Worm (Caenorhabditis elegans): ENCODE measurements around the gene acr-25.

acr-25 gene

DNA sequence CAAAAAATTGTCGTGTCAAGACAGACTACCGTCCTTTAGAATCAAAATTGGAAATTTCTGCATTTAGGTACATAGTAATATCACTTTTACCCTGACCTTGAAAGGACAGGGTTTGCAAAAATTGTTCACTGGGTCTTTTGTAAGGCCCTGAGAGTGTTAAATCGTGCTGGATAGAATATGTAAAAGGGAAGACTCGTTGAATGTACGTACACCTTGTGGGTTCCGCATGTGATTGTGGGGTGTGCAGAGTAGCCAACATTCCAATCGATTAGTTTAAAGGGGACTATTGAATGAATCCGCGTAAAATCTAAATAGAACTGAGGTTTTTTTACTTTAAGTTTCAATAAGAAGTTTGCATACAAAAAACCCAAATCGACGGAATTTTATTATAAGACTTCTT is 3.5 kb upstream of the acr-25 start:
- no peak for TF ChIP-seq sdc-2 (tag; optimal IDR thresholded peaks at IDR 0.05)
- TF ChIP-seq elt-2 (tag; optimal IDR thresholded peaks at IDR 0.05) = no peak
- no peak for TF ChIP-seq K09A11.1 (tag; optimal IDR thresholded peaks at IDR 0.05; ENCODE audit: insufficient read depth)
- TF ChIP-seq K02D7.2 (tag; optimal IDR thresholded peaks at IDR 0.05) = no peak
- TF ChIP-seq nhr-232 (tag; optimal IDR thresholded peaks at IDR 0.05) = no peak
- TF ChIP-seq ceh-30 (tag; optimal IDR thresholded peaks at IDR 0.05) = no peak
- TF ChIP-seq nhr-11 (tag; optimal IDR thresholded peaks at IDR 0.05) = no peak
- no peak for TF ChIP-seq Y22D7AL.16 (tag; optimal IDR thresholded peaks at IDR 0.05)
- no peak for TF ChIP-seq F13H6.1 (tag; optimal IDR thresholded peaks at IDR 0.05)
- no peak for TF ChIP-seq ceh-6 (GFP tag; optimal IDR thresholded peaks at IDR 0.05)
- no peak for TF ChIP-seq dmd-4 (tag; optimal IDR thresholded peaks at IDR 0.05; ENCODE audit: borderline replicate concordance)
- no peak for TF ChIP-seq ets-4 (tag; optimal IDR thresholded peaks at IDR 0.05)
- TF ChIP-seq lin-11 (tag; optimal IDR thresholded peaks at IDR 0.05) = no peak
- TF ChIP-seq ceh-45 (GFP tag; IDR thresholded peaks at IDR 0.05) = no peak
- TF ChIP-seq hlh-13 (GFP tag; optimal IDR thresholded peaks at IDR 0.05) = no peak
- TF ChIP-seq odd-2 (tag; optimal IDR thresholded peaks at IDR 0.05) = no peak
- no peak for TF ChIP-seq sox-2 (GFP tag; IDR thresholded peaks at IDR 0.05)

DNA sequence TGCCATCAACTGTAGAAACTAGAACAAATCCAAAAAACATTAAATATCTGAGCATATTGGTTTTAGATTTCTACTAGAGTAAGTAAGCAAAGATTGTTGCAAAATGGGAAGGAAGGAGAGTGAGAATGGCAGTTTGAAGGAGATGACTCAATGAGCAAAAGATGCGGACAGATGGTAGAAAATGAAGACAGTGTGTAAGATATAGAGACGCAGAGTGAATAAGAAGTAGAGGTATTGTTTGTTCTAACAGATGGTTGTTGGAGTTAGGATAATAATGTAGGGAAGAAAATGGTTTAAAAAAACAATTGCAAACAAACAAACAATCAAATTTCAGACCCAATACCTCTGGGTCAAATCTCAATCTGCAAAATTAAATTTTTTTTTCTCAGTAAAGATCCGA is 7.1 kb downstream of the acr-25 start, which contains the start of gene tmed-13:
Gene tmed-13, minus strand, starts transcription at position 169 of the 400 bp plus-strand sequence.
- TF ChIP-seq sox-4 (tag; optimal IDR thresholded peaks at IDR 0.05) (no peak), lim-6 (tag; optimal IDR thresholded peaks at IDR 0.05) (no peak), odd-2 (tag; optimal IDR thresholded peaks at IDR 0.05) (no peak), tbx-7 (tag; optimal IDR thresholded peaks at IDR 0.05) (no peak), dve-1 (tag; optimal IDR thresholded peaks at IDR 0.05) (no peak), ceh-2 (tag; optimal IDR thresholded peaks at IDR 0.05) (no peak), npax-4 (tag; optimal IDR thresholded peaks at IDR 0.05) (no peak), fax-1 (tag; optimal IDR thresholded peaks at IDR 0.05) (no peak), fkh-10 (GFP tag; optimal IDR thresholded peaks at IDR 0.05) (no peak), che-1 (tag; optimal IDR thresholded peaks at IDR 0.05) (no peak), unc-42 (tag; optimal IDR thresholded peaks at IDR 0.05) (no peak), sox-2 (GFP tag; IDR thresholded peaks at IDR 0.05) (no peak), elt-2 (tag; optimal IDR thresholded peaks at IDR 0.05) (no peak), hlh-30 (tag; optimal IDR thresholded peaks at IDR 0.05; ENCODE audit: insufficient read depth) (no peak), pha-2 (tag; optimal IDR thresholded peaks at IDR 0.05) (no peak), tbx-2 (tag; optimal IDR thresholded peaks at IDR 0.05) (no peak), pqm-1 (tag; optimal IDR thresholded peaks at IDR 0.05) (no peak), K09A11.1 (tag; optimal IDR thresholded peaks at IDR 0.05; ENCODE audit: insufficient read depth) (no peak), F13H6.1 (tag; optimal IDR thresholded peaks at IDR 0.05) (no peak), hlh-15 (tag; optimal IDR thresholded peaks at IDR 0.05) (no peak)

DNA sequence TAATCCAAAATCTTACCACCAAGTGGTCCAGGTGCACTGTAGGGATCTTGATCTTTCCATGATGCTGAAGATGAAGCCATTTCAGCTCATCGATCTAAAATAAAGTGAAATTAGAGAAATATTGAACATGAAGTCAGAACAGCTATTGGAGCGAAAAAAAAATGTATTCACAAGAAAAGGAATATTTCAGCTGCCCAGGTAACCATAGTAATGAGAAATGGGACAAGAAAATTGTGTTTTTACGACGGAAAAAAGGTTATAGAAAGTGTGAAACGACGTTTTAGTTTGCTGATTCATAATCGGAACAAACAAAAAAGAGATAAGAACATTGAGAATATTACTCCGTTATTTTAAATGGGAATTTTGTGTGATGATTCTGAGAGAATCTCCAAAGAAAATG is 9.0 kb downstream of the acr-25 start, which contains the start of gene Y73B6BL.27:
Gene Y73B6BL.27, minus strand, starts transcription at position 101 of the 400 bp plus-strand sequence.
- TF ChIP-seq unc-86 (tag; optimal IDR thresholded peaks at IDR 0.05) (no peak), sox-4 (tag; optimal IDR thresholded peaks at IDR 0.05) (no peak), syd-9 (tag; optimal IDR thresholded peaks at IDR 0.05) (no peak), odd-2 (tag; optimal IDR thresholded peaks at IDR 0.05) (no peak), che-1 (tag; optimal IDR thresholded peaks at IDR 0.05) (no peak), ceh-22 (tag; optimal IDR thresholded peaks at IDR 0.05) (no peak), pqm-1 (tag; optimal IDR thresholded peaks at IDR 0.05) (no peak)

DNA sequence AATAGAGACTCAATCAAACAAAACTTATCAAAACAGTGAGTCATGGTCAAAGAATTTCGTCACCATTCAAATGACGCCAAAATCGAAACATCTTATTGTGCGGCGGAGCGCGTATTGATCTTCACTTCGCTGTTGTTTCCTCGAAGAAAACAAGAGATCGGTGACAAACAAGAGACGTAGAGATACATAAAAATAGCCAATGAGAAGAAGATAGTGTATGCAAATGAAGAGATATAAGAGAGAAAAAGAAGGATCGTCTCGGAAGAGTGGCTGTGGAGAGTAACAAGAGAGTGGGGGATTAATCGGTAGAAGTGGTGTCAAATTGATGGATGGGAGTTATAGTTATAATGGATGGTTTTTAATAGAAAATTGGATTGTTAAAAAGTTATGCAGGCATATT is 10.6 kb downstream of the acr-25 start:
- TF ChIP-seq dve-1 (tag; optimal IDR thresholded peaks at IDR 0.05) = peak; percentile 20
- no peak for TF ChIP-seq F13H6.1 (tag; optimal IDR thresholded peaks at IDR 0.05)
- TF ChIP-seq ceh-34 (tag; optimal IDR thresholded peaks at IDR 0.05) = peak; percentile 41
- no peak for TF ChIP-seq sox-4 (tag; optimal IDR thresholded peaks at IDR 0.05)
- peak; percentile 43 for TF ChIP-seq unc-42 (tag; optimal IDR thresholded peaks at IDR 0.05)
- TF ChIP-seq pha-4 (tag; optimal IDR thresholded peaks at IDR 0.05) = no peak
- TF ChIP-seq ceh-24 (tag; optimal IDR thresholded peaks at IDR 0.05) = no peak
- TF ChIP-seq madf-2 (tag; optimal IDR thresholded peaks at IDR 0.05) = no peak
- TF ChIP-seq ceh-9 (tag; optimal IDR thresholded peaks at IDR 0.05) = no peak
- no peak for TF ChIP-seq ceh-6 (GFP tag; optimal IDR thresholded peaks at IDR 0.05)
- peak; percentile 68 for TF ChIP-seq nfya-1 (tag; optimal IDR thresholded peaks at IDR 0.05)
- TF ChIP-seq ama-1 (optimal IDR thresholded peaks at IDR 0.05) = no peak
- no peak for TF ChIP-seq fkh-6 (tag; optimal IDR thresholded peaks at IDR 0.05)
- no peak for TF ChIP-seq rnt-1 (tag; optimal IDR thresholded peaks at IDR 0.05)
- peak; percentile 51 for TF ChIP-seq ceh-31 (tag; optimal IDR thresholded peaks at IDR 0.05)
- no peak for TF ChIP-seq pqm-1 (tag; optimal IDR thresholded peaks at IDR 0.05)
- TF ChIP-seq unc-3 (GFP tag; conservative IDR thresholded peaks at IDR 0.05) = no peak
- no peak for TF ChIP-seq unc-3 (tag; optimal IDR thresholded peaks at IDR 0.05)
- peak; percentile 73 for TF ChIP-seq pax-1 (tag; optimal IDR thresholded peaks at IDR 0.05)
- TF ChIP-seq npax-4 (tag; optimal IDR thresholded peaks at IDR 0.05) = no peak
- peak; percentile 60 for TF ChIP-seq tbx-2 (tag; optimal IDR thresholded peaks at IDR 0.05)

All from whole organism, late embryonic.